Worm (Caenorhabditis elegans) whole organism, young adult: ENCODE data around the gene let-711.

ENCODE experiments used
- B0019.2 ChIP-seq: fragments of 200-800 bp; sonication (Bioruptor generic); conservative IDR thresholded peaks from 2 replicates; pipeline ENCODE4 v1.3.6; 2022; ENCODE audit warnings: missing genetic modification reagents, missing genetic modification characterization, missing compliant biosample characterization
- D2030.7 ChIP-seq: fragments of 200-800 bp; sonication (Bioruptor generic); IDR thresholded peaks from 2 replicates; pipeline ENCODE4 v1.3.6; 2022; ENCODE audit warnings: missing genetic modification reagents, missing genetic modification characterization, missing compliant biosample characterization
- F23B12.7 ChIP-seq: sonication (generic microtip); optimal IDR thresholded peaks from 2 replicates; lab custom pipeline; 2017; ENCODE audit warnings: missing genetic modification characterization, mild to moderate bottlenecking, missing compliant biosample characterization, antibody characterized with exemption, moderate library complexity; ENCODE audit not compliant: insufficient read depth
- F33H1.4 ChIP-seq: fragments of 200-800 bp; sonication (Bioruptor generic); IDR thresholded peaks from 2 replicates; pipeline ENCODE4 v1.3.6; 2022; ENCODE audit warnings: missing genetic modification reagents, missing genetic modification characterization, missing compliant biosample characterization
- F49E8.2 ChIP-seq: sonication (generic microtip); optimal IDR thresholded peaks from 3 replicates; lab custom pipeline; 2017; ENCODE audit warnings: missing genetic modification characterization, mild to moderate bottlenecking, missing compliant biosample characterization, antibody characterized with exemption, moderate library complexity; ENCODE audit not compliant: insufficient read depth
- K12H6.12 ChIP-seq: fragments of 200-800 bp; sonication (Bioruptor generic); optimal IDR thresholded peaks from 2 replicates; lab custom pipeline; 2018; ENCODE audit warnings: mild to moderate bottlenecking, missing genetic modification characterization, missing compliant biosample characterization
- Y53F4B.3 ChIP-seq: fragments of 200-800 bp; sonication (Bioruptor generic); IDR thresholded peaks from 2 replicates; pipeline ENCODE4 v1.3.6; 2022; ENCODE audit warnings: missing genetic modification reagents, missing genetic modification characterization, missing compliant biosample characterization
- Y79H2A.3 ChIP-seq: fragments of 200-800 bp; sonication (Bioruptor generic); conservative IDR thresholded peaks from 2 replicates; pipeline ENCODE4 v1.3.6; 2022; ENCODE audit warnings: missing genetic modification reagents, missing genetic modification characterization, missing compliant biosample characterization
- Y95B8A.8 ChIP-seq: fragments of 200-800 bp; sonication (Bioruptor generic); IDR thresholded peaks from 2 replicates; pipeline ENCODE4 v1.3.6; 2022; ENCODE audit warnings: missing genetic modification reagents, missing genetic modification characterization, missing compliant biosample characterization
- aptf-2 ChIP-seq: fragments of 200-800 bp; sonication (Bioruptor generic); conservative IDR thresholded peaks from 2 replicates; pipeline ENCODE4 v1.3.6; 2022; ENCODE audit warnings: missing genetic modification reagents, missing genetic modification characterization, missing compliant biosample characterization
- attf-3 ChIP-seq: fragments of 200-800 bp; sonication (Bioruptor generic); conservative IDR thresholded peaks from 2 replicates; pipeline ENCODE4 v1.3.6; 2022; ENCODE audit warnings: missing genetic modification reagents, missing genetic modification characterization, missing compliant biosample characterization
- attf-5 ChIP-seq: fragments of 200-800 bp; sonication (Bioruptor generic); optimal IDR thresholded peaks from 2 replicates; lab custom pipeline; 2018; ENCODE audit warnings: mild to moderate bottlenecking, missing genetic modification characterization, missing compliant biosample characterization
- attf-6 ChIP-seq: fragments of 200-800 bp; sonication (Bioruptor generic); IDR thresholded peaks from 2 replicates; pipeline ENCODE4 v1.3.6; 2022; ENCODE audit warnings: missing genetic modification reagents, missing genetic modification characterization, missing compliant biosample characterization
- cebp-1 ChIP-seq, 2 experiments: fragments of 200-800 bp in 1 of 2; sonication (Bioruptor generic) in 1 of 2; sonication (generic microtip) in 1 of 2; IDR thresholded peaks in 1 of 2; optimal IDR thresholded peaks in 1 of 2; 2 replicates each; pipeline versions ENCODE4 v1.3.6 to Lab custom; 2017 to 2022; ENCODE audit warnings: missing compliant biosample characterization in 2 of 2, missing genetic modification characterization in 2 of 2, mild to moderate bottlenecking in 1 of 2, missing genetic modification reagents in 1 of 2, moderate library complexity in 1 of 2
- ceh-40 ChIP-seq: fragments of 200-800 bp; sonication (Bioruptor generic); IDR thresholded peaks from 2 replicates; pipeline ENCODE4 v1.3.6; 2022; ENCODE audit warnings: missing genetic modification characterization, missing compliant biosample characterization
- dpl-1 ChIP-seq: fragments of 150-350 bp; optimal IDR thresholded peaks from 2 replicates; lab custom pipeline; 2014; ENCODE audit warnings: missing biosample characterization, missing genetic modification reagents, missing genetic modification characterization
- efl-1 ChIP-seq: fragments of 150-350 bp; optimal IDR thresholded peaks from 2 replicates; lab custom pipeline; 2014; ENCODE audit warnings: missing biosample characterization, missing genetic modification reagents, missing genetic modification characterization
- ekl-4 ChIP-seq: fragments of 200-800 bp; sonication (Bioruptor generic); IDR thresholded peaks from 2 replicates; pipeline ENCODE4 v1.3.6; 2022; ENCODE audit warnings: missing genetic modification reagents, missing genetic modification characterization, missing compliant biosample characterization
- gei-17 ChIP-seq: fragments of 200-800 bp; sonication (Bioruptor generic); optimal IDR thresholded peaks from 2 replicates; lab custom pipeline; 2018; ENCODE audit warnings: mild to moderate bottlenecking, missing genetic modification characterization, missing compliant biosample characterization
- him-1 ChIP-seq: sonication (generic microtip); optimal IDR thresholded peaks from 2 replicates; lab custom pipeline; 2016; ENCODE audit warnings: missing genotype, missing genetic modification reagents, missing genetic modification characterization, missing compliant biosample characterization
- hmg-1.2 ChIP-seq: fragments of 200-800 bp; sonication (Bioruptor generic); IDR thresholded peaks from 2 replicates; pipeline ENCODE4 v1.3.6; 2022; ENCODE audit warnings: missing genetic modification reagents, missing genetic modification characterization, missing compliant biosample characterization
- hmg-20 ChIP-seq: fragments of 200-800 bp; sonication (Bioruptor generic); IDR thresholded peaks from 2 replicates; pipeline ENCODE4 v1.3.6; 2022; ENCODE audit warnings: missing genetic modification reagents, missing genetic modification characterization, missing compliant biosample characterization
- hsf-1 ChIP-seq: fragments of 200-800 bp; sonication (Bioruptor generic); IDR thresholded peaks from 2 replicates; pipeline ENCODE4 v1.3.6; 2022; ENCODE audit warnings: missing genetic modification reagents, missing genetic modification characterization, missing compliant biosample characterization
- lin-35 ChIP-seq, 3 experiments: fragments of 150-350 bp in 2 of 3; sonication (generic microtip) in 1 of 3; optimal IDR thresholded peaks; 2 replicates each; lab custom pipeline; 2014 to 2018; ENCODE audit warnings: missing biosample characterization in 3 of 3, missing genetic modification characterization in 3 of 3, missing genetic modification reagents in 3 of 3
- lin-54 ChIP-seq: fragments of 200-800 bp; sonication (Bioruptor generic); optimal IDR thresholded peaks from 2 replicates; lab custom pipeline; 2018; ENCODE audit warnings: mild to moderate bottlenecking, missing genetic modification characterization, missing compliant biosample characterization
- lsl-1 ChIP-seq: fragments of 200-800 bp; sonication (Bioruptor generic); optimal IDR thresholded peaks from 2 replicates; lab custom pipeline; 2018; ENCODE audit warnings: mild to moderate bottlenecking, missing genetic modification characterization, moderate library complexity, missing compliant biosample characterization
- lsy-27 ChIP-seq: sonication (generic microtip); optimal IDR thresholded peaks from 2 replicates; lab custom pipeline; 2017; ENCODE audit warnings: missing genetic modification characterization, mild to moderate bottlenecking, missing compliant biosample characterization, antibody characterized with exemption, missing genotype, borderline replicate concordance; ENCODE audit not compliant: insufficient read depth
- madf-6 ChIP-seq: fragments of 200-800 bp; sonication (Bioruptor generic); IDR thresholded peaks from 2 replicates; pipeline ENCODE4 v1.3.6; 2022; ENCODE audit warnings: missing genetic modification reagents, missing genetic modification characterization, missing compliant biosample characterization
- mcd-1 ChIP-seq: fragments of 200-800 bp; sonication (Bioruptor generic); IDR thresholded peaks from 2 replicates; pipeline ENCODE4 v1.3.6; 2022; ENCODE audit warnings: missing genetic modification reagents, missing genetic modification characterization, missing compliant biosample characterization
- nhr-120 ChIP-seq: fragments of 200-800 bp; sonication (Bioruptor generic); IDR thresholded peaks from 2 replicates; pipeline ENCODE4 v1.3.6; 2022; ENCODE audit warnings: missing genetic modification characterization, missing compliant biosample characterization
- pbrm-1 ChIP-seq: fragments of 200-800 bp; sonication (Bioruptor generic); IDR thresholded peaks from 2 replicates; pipeline ENCODE4 v1.3.6; 2022; ENCODE audit warnings: missing genetic modification reagents, missing genetic modification characterization, missing compliant biosample characterization
- rcor-1 ChIP-seq: fragments of 200-800 bp; sonication (Bioruptor generic); IDR thresholded peaks from 2 replicates; pipeline ENCODE4 v1.3.6; 2022; ENCODE audit warnings: missing genetic modification reagents, missing genetic modification characterization, missing compliant biosample characterization
- repo-1 ChIP-seq: sonication (generic microtip); optimal IDR thresholded peaks from 2 replicates; lab custom pipeline; 2017; ENCODE audit warnings: mild to moderate bottlenecking, missing genetic modification characterization, missing compliant biosample characterization
- snpc-1.1 ChIP-seq: sonication (generic microtip); optimal IDR thresholded peaks from 2 replicates; lab custom pipeline; 2017; ENCODE audit warnings: missing genetic modification characterization, mild to moderate bottlenecking, missing compliant biosample characterization, antibody characterized with exemption, moderate library complexity, missing genotype, missing genetic modification reagents; ENCODE audit not compliant: insufficient read depth
- snpc-3.4 ChIP-seq: sonication (generic microtip); optimal IDR thresholded peaks from 2 replicates; lab custom pipeline; 2017; ENCODE audit warnings: missing genetic modification characterization, mild to moderate bottlenecking, missing compliant biosample characterization, antibody characterized with exemption, moderate library complexity, missing genotype, missing genetic modification reagents
- snpc-4 ChIP-seq, 5 experiments: fragments of 150-350 bp in 1 of 5; sonication (generic microtip) in 4 of 5; optimal IDR thresholded peaks; 2 replicates each; lab custom pipeline; 2014 to 2018; ENCODE audit warnings: missing genetic modification characterization in 5 of 5, missing biosample characterization in 3 of 5, antibody characterized with exemption in 2 of 5, mild to moderate bottlenecking in 2 of 5, missing compliant biosample characterization in 2 of 5, missing genotype in 2 of 5, moderate library complexity in 2 of 5, missing genetic modification reagents in 1 of 5
- tbp1 ChIP-seq: fragments of 200-800 bp; sonication (Bioruptor generic); optimal IDR thresholded peaks from 2 replicates; lab custom pipeline; 2018; ENCODE audit warnings: mild to moderate bottlenecking, missing genetic modification characterization, missing compliant biosample characterization
- unc-130 ChIP-seq: sonication (generic microtip); optimal IDR thresholded peaks from 2 replicates; lab custom pipeline; 2016; ENCODE audit warnings: missing genetic modification reagents, missing genetic modification characterization, missing compliant biosample characterization
- xnd-1 ChIP-seq: sonication (generic microtip); optimal IDR thresholded peaks from 2 replicates; lab custom pipeline; 2016; ENCODE audit warnings: missing genotype, missing genetic modification reagents, missing genetic modification characterization, missing compliant biosample characterization
- zim-3 ChIP-seq: sonication (generic microtip); optimal IDR thresholded peaks from 2 replicates; lab custom pipeline; 2017; ENCODE audit warnings: mild to moderate bottlenecking, missing genetic modification characterization, moderate library complexity, missing compliant biosample characterization
- ztf-18 ChIP-seq: sonication (generic microtip); optimal IDR thresholded peaks from 2 replicates; lab custom pipeline; 2016; ENCODE audit warnings: missing genotype, mild to moderate bottlenecking, missing genetic modification characterization, missing compliant biosample characterization

Gene let-711

ce11 chrIII:6958674-6959241 is 12.2 kb downstream of the let-711 start (continued):
- peak; percentile 70 for TF ChIP-seq ekl-4
- TF ChIP-seq gei-17 (GFP tag; lab: Kevin White, UChicago): no peak
- TF ChIP-seq attf-6 (GFP tag; lab: Robert Waterston, UW): no peak
- no peak for TF ChIP-seq hmg-20
- no peak for TF ChIP-seq nhr-120 (GFP tag; lab: Robert Waterston, UW)
- peak; percentile 5 for TF ChIP-seq repo-1 (tag; lab: Kevin White, UChicago)
- no peak for TF ChIP-seq cebp-1 (GFP tag; IDR thresholded peaks at IDR 0.05; lab: Robert Waterston, UW)
- TF ChIP-seq cebp-1 (tag; optimal IDR thresholded peaks at IDR 0.05; lab: Kevin White, UChicago): no peak
- TF ChIP-seq pbrm-1 (GFP tag; lab: Robert Waterston, UW): 0 out of 2 replicates have a peak, but pooled peaks have one; percentile 21
- peak; percentile 28; the same call in 1 of the 2 replicates for TF ChIP-seq hsf-1 (GFP tag; lab: Robert Waterston, UW)
- no peak for TF ChIP-seq ztf-18 (tag; lab: Kevin White, UChicago)
- TF ChIP-seq aptf-2 (GFP tag; lab: Robert Waterston, UW): no peak
- no peak for TF ChIP-seq ceh-40 (GFP tag; lab: Robert Waterston, UW)
- TF ChIP-seq attf-5 (GFP tag; lab: Kevin White, UChicago): no peak
- no peak for TF ChIP-seq lsy-27 (tag; lab: Kevin White, UChicago)
- no peak for TF ChIP-seq zim-3 (tag; lab: Kevin White, UChicago)
- TF ChIP-seq lin-54 (GFP tag; lab: Kevin White, UChicago): no peak

- peak; percentile 38 for TF ChIP-seq snpc-3.4 (tag; lab: Kevin White, UChicago)
- TF ChIP-seq F23B12.7 (tag; lab: Kevin White, UChicago): peak; percentile 63
- no peak for TF ChIP-seq aptf-2 (GFP tag; lab: Robert Waterston, UW)
- TF ChIP-seq tbp1 (GFP tag; lab: Kevin White, UChicago): peak; percentile 19
- TF ChIP-seq efl-1: peak; percentile 98
- no peak for TF ChIP-seq snpc-4 (GFP tag; optimal IDR thresholded peaks at IDR 0.05; lab: Kevin White, UChicago)
- peak in 1 of 4 experiments; percentile 4 for TF ChIP-seq snpc-4 (tag; optimal IDR thresholded peaks at IDR 0.05; lab: Kevin White, UChicago)
- peak; percentile 86 for TF ChIP-seq him-1
- TF ChIP-seq Y79H2A.3 (GFP tag; lab: Robert Waterston, UW): no peak
- TF ChIP-seq rcor-1 (GFP tag; lab: Robert Waterston, UW): peak; percentile 33; the same call in 1 of the 2 replicates
- no peak for TF ChIP-seq ztf-18 (tag; lab: Kevin White, UChicago)
- TF ChIP-seq xnd-1: peak; percentile 75
- 0 out of 2 replicates have a peak, but pooled peaks have one; percentile 7 for TF ChIP-seq Y95B8A.8 (GFP tag; lab: Robert Waterston, UW)
- TF ChIP-seq snpc-1.1 (tag; lab: Kevin White, UChicago): peak; percentile 15
- peak; percentile 46 for TF ChIP-seq unc-130 (GFP tag; lab: Kevin White, UChicago)
- TF ChIP-seq dpl-1: peak; percentile 92
- TF ChIP-seq K12H6.12 (tag; lab: Kevin White, UChicago): peak; percentile 11
- TF ChIP-seq hmg-1.2: peak; percentile 47; the same call in 1 of the 2 replicates
- peak; percentile 13 for TF ChIP-seq F49E8.2 (tag; lab: Kevin White, UChicago)
- TF ChIP-seq D2030.7: peak; percentile 69
- TF ChIP-seq attf-6 (GFP tag; lab: Robert Waterston, UW): no peak
- TF ChIP-seq lin-54 (GFP tag; lab: Kevin White, UChicago): peak; percentile 64
- 0 out of 2 replicates have a peak, but pooled peaks have one; percentile 9 for TF ChIP-seq mcd-1
- TF ChIP-seq B0019.2 (GFP tag; lab: Robert Waterston, UW): 0 out of 2 replicates have a peak, but pooled peaks have one; percentile 5
- TF ChIP-seq madf-6 (GFP tag; lab: Robert Waterston, UW): peak; percentile 95
- peak; percentile 72 for TF ChIP-seq F33H1.4
- TF ChIP-seq lsy-27 (tag; lab: Kevin White, UChicago): peak; percentile 7
- peak; percentile 71 for TF ChIP-seq attf-3 (GFP tag; lab: Robert Waterston, UW)
- peak in 1 of 3 experiments; percentile 51 for TF ChIP-seq lin-35 (GFP tag; optimal IDR thresholded peaks at IDR 0.05; lab: Kevin White, UChicago)
- peak; percentile 91 for TF ChIP-seq lsl-1 (GFP tag; lab: Kevin White, UChicago)
- TF ChIP-seq cebp-1 (GFP tag; IDR thresholded peaks at IDR 0.05; lab: Robert Waterston, UW): no peak
- peak; percentile 17 for TF ChIP-seq cebp-1 (tag; optimal IDR thresholded peaks at IDR 0.05; lab: Kevin White, UChicago)
- no peak for TF ChIP-seq Y53F4B.3 (GFP tag; lab: Robert Waterston, UW)
- TF ChIP-seq ekl-4: peak; percentile 33; the same call in 1 of the 2 replicates
These were observed 14.6 kb downstream of the let-711 start for ce11 chrIII:6961167-6961566.
